Comparison of ENCODE assay signal across 3 fruit fly cellular contexts in genomic region chr2L:12045578-12045940, dm6.
A peak's percentile ranks its signal among the peaks of the same experiment; 100 is the strongest.
TF ChIP-seq lines count a peak whose summit lies in the region.

No protein-coding gene starts in this region.

- TF ChIP-seq CTCF in whole organism, embryonic (GFP tag; optimal IDR thresholded peaks at IDR 0.05; lab: Kevin White, UChicago): no peak

TF ChIP-seq in whole organism, adult, 20 proteins besides CTCF, POLR2A, EP300 and RAD21:
- peak; percentile 81 for TF ChIP-seq pad (GFP tag; optimal IDR thresholded peaks at IDR 0.05; lab: Kevin White, UChicago)
- no peak for TF ChIP-seq CG14711 (tag; optimal IDR thresholded peaks at IDR 0.05; lab: Kevin White, UChicago)
- TF ChIP-seq cnc (optimal IDR thresholded peaks at IDR 0.05; lab: Kevin White, UChicago): peak in 1 of 2 experiments; percentile 48
TF ChIP-seq in whole organism, adult: peak in this region for 2.

TF ChIP-seq in whole organism, embryonic, 481 proteins besides CTCF, POLR2A, EP300 and RAD21:
- TF ChIP-seq crol (GFP tag; IDR thresholded peaks at IDR 0.05; lab: Robert Waterston, UW) (0 out of 2 replicates have a peak, but pooled peaks have one; percentile 39), dmrt99B (tag; optimal IDR thresholded peaks at IDR 0.05; lab: Kevin White, UChicago) (no peak), H2.0 (GFP tag; IDR thresholded peaks at IDR 0.05; lab: Robert Waterston, UW) (no peak), CG4360 (GFP tag; IDR thresholded peaks at IDR 0.05; lab: Robert Waterston, UW) (peak; percentile 65)

TF ChIP-seq in whole organism, wandering third instar larva, 38 proteins besides CTCF, POLR2A, EP300 and RAD21:
- TF ChIP-seq CrebA (GFP tag; optimal IDR thresholded peaks at IDR 0.05; lab: Kevin White, UChicago; ENCODE audit: borderline replicate concordance) (no peak), psq (GFP tag; optimal IDR thresholded peaks at IDR 0.05; lab: Kevin White, UChicago) (peak; percentile 95), Vsx2 (GFP tag; optimal IDR thresholded peaks at IDR 0.05; lab: Kevin White, UChicago; ENCODE audit: partially characterized antibody) (peak; percentile 18), lola (GFP tag; optimal IDR thresholded peaks at IDR 0.05; lab: Kevin White, UChicago) (peak; percentile 59), h (GFP tag; optimal IDR thresholded peaks at IDR 0.05; lab: Kevin White, UChicago) (no peak)
